Worm (Caenorhabditis elegans) whole organism, L4 larva: ENCODE data around the gene C26E6.1.

Experiments
- T26A8.4 ChIP-seq: fragments of 200-800 bp; sonication (Bioruptor generic); IDR thresholded peaks from 2 replicates; pipeline ENCODE4 v1.3.6; 2022; ENCODE audit warnings: missing genetic modification characterization, missing compliant biosample characterization
- fkh-10 ChIP-seq: fragments of 150-350 bp; optimal IDR thresholded peaks from 2 replicates; lab custom pipeline; 2014; ENCODE audit warnings: missing biosample characterization, missing genetic modification reagents, missing genetic modification characterization
- lim-7 ChIP-seq: fragments of 200-800 bp; sonication (Bioruptor generic); IDR thresholded peaks from 2 replicates; pipeline ENCODE4 v1.3.6; 2022; ENCODE audit warnings: missing genetic modification characterization, missing compliant biosample characterization
- nhr-11 ChIP-seq: fragments of 150-350 bp; optimal IDR thresholded peaks from 2 replicates; lab custom pipeline; 2014; ENCODE audit warnings: missing biosample characterization, missing genetic modification characterization
- snpc-4 ChIP-seq: fragments of 150-350 bp; optimal IDR thresholded peaks from 2 replicates; lab custom pipeline; 2014; ENCODE audit warnings: missing biosample characterization, missing genetic modification characterization

DNA sequence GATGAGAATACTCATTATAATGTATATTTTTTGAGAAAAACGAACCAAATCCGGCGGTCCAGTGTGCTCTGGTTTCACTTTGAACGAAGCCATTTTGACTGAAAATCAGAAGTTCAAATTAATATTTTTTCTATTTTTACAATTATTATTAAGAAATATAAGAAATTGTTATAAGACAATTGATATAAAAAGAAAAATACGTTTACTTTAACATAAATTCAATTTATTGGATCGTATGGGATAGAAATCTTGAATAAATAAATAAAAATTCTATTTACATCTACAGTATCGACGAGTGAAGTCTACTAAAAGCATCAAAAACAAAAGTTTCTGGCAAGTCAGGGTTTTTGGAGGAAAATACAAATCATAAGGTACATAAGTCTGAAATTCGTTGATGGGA lies 3.5 kb downstream of the C26E6.1 start, which contains the start of gene C27F2.4:
- TF ChIP-seq fkh-10 (GFP tag; lab: Kevin White, UChicago) = no peak
- TF ChIP-seq nhr-11 (tag; lab: Kevin White, UChicago) = no peak
- no peak for TF ChIP-seq T26A8.4 (GFP tag; lab: Robert Waterston, UW)
- no peak for TF ChIP-seq lim-7 (GFP tag; lab: Robert Waterston, UW)
- no peak for TF ChIP-seq snpc-4 (tag; lab: Kevin White, UChicago)
